Fruit fly (Drosophila melanogaster): ENCODE data around the gene Ack.

The Ack gene

dm6 chr3L:4070221-4070995 is 37.6 kb upstream of the Ack start (continued):
- TF ChIP-seq HLHmδ (GFP tag; optimal IDR thresholded peaks at IDR 0.05): no peak
- peak; percentile 81 for TF ChIP-seq CG9876 (GFP tag; optimal IDR thresholded peaks at IDR 0.05)
- TF ChIP-seq ab (GFP tag; optimal IDR thresholded peaks at IDR 0.05): peak; percentile 78
- peak; percentile 94 for TF ChIP-seq Dbx (GFP tag; IDR thresholded peaks at IDR 0.05)
- TF ChIP-seq seq (GFP tag; IDR thresholded peaks at IDR 0.05): peak; percentile 90
- TF ChIP-seq CG9215 (GFP tag; IDR thresholded peaks at IDR 0.05): peak; percentile 82
- TF ChIP-seq Ets65A (GFP tag): peak; percentile 99
- TF ChIP-seq CG6765 (GFP tag; optimal IDR thresholded peaks at IDR 0.05): peak; percentile 52
- TF ChIP-seq CG11398 (GFP tag; optimal IDR thresholded peaks at IDR 0.05): peak; percentile 81
- TF ChIP-seq CG15011 (GFP tag; optimal IDR thresholded peaks at IDR 0.05): peak; percentile 73
- TF ChIP-seq insv (GFP tag; optimal IDR thresholded peaks at IDR 0.05): no peak
- peak; percentile 79 for TF ChIP-seq cwo (GFP tag; optimal IDR thresholded peaks at IDR 0.05)
- TF ChIP-seq sima (GFP tag; optimal IDR thresholded peaks at IDR 0.05): peak; percentile 39
- peak; percentile 70 for TF ChIP-seq CG10979 (tag; optimal IDR thresholded peaks at IDR 0.05)
- TF ChIP-seq Neu2 (GFP tag; optimal IDR thresholded peaks at IDR 0.05; ENCODE audit: borderline replicate concordance): peak; percentile 36
- TF ChIP-seq zf30C (GFP tag; optimal IDR thresholded peaks at IDR 0.05): no peak
- no peak for TF ChIP-seq kay (GFP tag; optimal IDR thresholded peaks at IDR 0.05)
- TF ChIP-seq CG6654 (GFP tag; optimal IDR thresholded peaks at IDR 0.05): peak; percentile 69
- peak; percentile 13 for TF ChIP-seq CG2116 (GFP tag; optimal IDR thresholded peaks at IDR 0.05)
- TF ChIP-seq cad (GFP tag; optimal IDR thresholded peaks at IDR 0.05): no peak
- TF ChIP-seq inv (GFP tag; IDR thresholded peaks at IDR 0.05; ENCODE audit: partially characterized antibody): no peak
- TF ChIP-seq nerfin-1 (tag; optimal IDR thresholded peaks at IDR 0.05): peak; percentile 55
- no peak for TF ChIP-seq dan (GFP tag; IDR thresholded peaks at IDR 0.05)
- no peak for TF ChIP-seq cg (GFP tag; optimal IDR thresholded peaks at IDR 0.05)
- TF ChIP-seq CG1024 (GFP tag; IDR thresholded peaks at IDR 0.05): peak; percentile 84
- peak; percentile 88 for TF ChIP-seq Hmr (GFP tag; optimal IDR thresholded peaks at IDR 0.05)
- TF ChIP-seq Mad (GFP tag; optimal IDR thresholded peaks at IDR 0.05): peak; percentile 81
- TF ChIP-seq tup (GFP tag; optimal IDR thresholded peaks at IDR 0.05): peak; percentile 64
- peak; percentile 70 for TF ChIP-seq CG13775 (GFP tag; optimal IDR thresholded peaks at IDR 0.05)
- TF ChIP-seq CG18011 (GFP tag; optimal IDR thresholded peaks at IDR 0.05): peak; percentile 68
- TF ChIP-seq fu2 (GFP tag; optimal IDR thresholded peaks at IDR 0.05): peak; percentile 89
- TF ChIP-seq sug (tag; optimal IDR thresholded peaks at IDR 0.05): peak; percentile 56
- peak; percentile 9 for TF ChIP-seq fd102C (GFP tag; optimal IDR thresholded peaks at IDR 0.05)
- TF ChIP-seq mam (GFP tag; optimal IDR thresholded peaks at IDR 0.05): peak; percentile 85
- TF ChIP-seq jing (GFP tag; optimal IDR thresholded peaks at IDR 0.05): peak; percentile 84
- peak; percentile 70 for TF ChIP-seq gt (GFP tag; IDR thresholded peaks at IDR 0.05)
- TF ChIP-seq Ravus (GFP tag; IDR thresholded peaks at IDR 0.05): peak; percentile 85
- TF ChIP-seq CG2712 (tag; optimal IDR thresholded peaks at IDR 0.05): no peak
- peak; percentile 77 for TF ChIP-seq CG10321 (GFP tag; IDR thresholded peaks at IDR 0.05)
- no peak for TF ChIP-seq hth (optimal IDR thresholded peaks at IDR 0.05)
- no peak for TF ChIP-seq ato (GFP tag; IDR thresholded peaks at IDR 0.05; ENCODE audit: partially characterized antibody)
- peak; percentile 88 for TF ChIP-seq her (GFP tag; optimal IDR thresholded peaks at IDR 0.05)
- peak; percentile 76 for TF ChIP-seq Blimp-1 (GFP tag; optimal IDR thresholded peaks at IDR 0.05)
- peak in 1 of 2 experiments; percentile 32 for TF ChIP-seq Hr78 (GFP tag; optimal IDR thresholded peaks at IDR 0.05)
- peak; percentile 88 for TF ChIP-seq CG2889 (GFP tag; IDR thresholded peaks at IDR 0.05)
- peak; percentile 74; the same call in 1 of the 2 replicates for TF ChIP-seq ham (GFP tag; IDR thresholded peaks at IDR 0.05)
- peak; percentile 29 for TF ChIP-seq CG5180 (GFP tag; optimal IDR thresholded peaks at IDR 0.05)
- peak; percentile 22 for TF ChIP-seq wek (GFP tag; optimal IDR thresholded peaks at IDR 0.05)
- TF ChIP-seq chn (GFP tag; optimal IDR thresholded peaks at IDR 0.05): peak; percentile 90

All from whole organism, embryonic.